Worm (Caenorhabditis elegans): ENCODE results near the gene T26E4.4.

T26E4.4 gene

DNA sequence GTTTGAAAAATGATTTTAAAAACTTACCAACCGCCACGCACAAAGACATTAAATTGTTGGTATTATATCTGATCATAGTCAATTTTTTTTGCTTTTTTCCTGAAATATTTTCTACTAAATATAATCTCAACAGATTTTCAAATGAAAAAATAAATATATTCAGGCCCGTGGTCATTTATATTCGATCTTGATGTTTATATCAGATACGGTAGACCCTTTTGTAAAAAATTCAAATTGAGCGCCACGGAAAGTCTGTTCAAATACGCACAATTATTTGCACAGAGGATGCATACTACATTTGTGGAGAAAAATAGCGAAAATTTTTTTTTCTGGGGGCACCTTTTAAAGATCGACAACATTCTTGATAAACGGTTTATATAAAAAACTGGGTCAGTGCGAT, at the start of gene T26E4.4:
TSS of gene T26E4.4 (minus strand) at position 101 of the 400 bp plus-strand sequence.
- no peak for TF ChIP-seq cebp-2 (GFP tag; IDR thresholded peaks at IDR 0.05)
- TF ChIP-seq dpl-1 (GFP tag; optimal IDR thresholded peaks at IDR 0.05) = no peak
- no peak for TF ChIP-seq ceh-91 (GFP tag; IDR thresholded peaks at IDR 0.05)
- TF ChIP-seq ztf-26 (tag; optimal IDR thresholded peaks at IDR 0.05) = no peak
- no peak for TF ChIP-seq tlf-1 (GFP tag; optimal IDR thresholded peaks at IDR 0.05)
- no peak for TF ChIP-seq ceh-40 (GFP tag; IDR thresholded peaks at IDR 0.05)
- no peak for TF ChIP-seq lir-1 (GFP tag; conservative IDR thresholded peaks at IDR 0.05)
- no peak for TF ChIP-seq nfya-1 (tag; optimal IDR thresholded peaks at IDR 0.05; ENCODE audit: borderline replicate concordance, insufficient read depth)

DNA sequence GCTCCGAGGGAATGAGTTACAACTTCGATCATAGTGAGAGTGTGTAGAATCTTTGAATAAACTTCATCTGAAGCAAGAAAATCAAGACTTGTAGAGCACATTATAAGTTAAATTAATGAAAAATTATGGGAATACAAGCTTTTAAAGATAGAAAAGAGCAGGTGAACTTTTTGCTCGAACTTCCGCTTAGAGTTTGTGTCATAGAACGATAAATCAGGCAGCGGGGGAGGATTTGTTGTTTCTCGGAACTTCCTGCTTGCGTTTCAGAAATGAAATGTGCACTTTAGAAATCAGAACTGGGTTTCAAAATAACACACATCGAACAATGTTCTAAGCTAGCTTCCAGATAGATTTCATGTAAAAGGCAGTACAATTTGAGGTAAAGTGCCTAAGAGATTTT, 48.8 kb upstream of the T26E4.4 start, which contains the start of gene srh-149:
TSS of gene srh-149 (minus strand) at position 101 of the 400 bp plus-strand sequence.
- TF ChIP-seq nfya-2 (GFP tag; IDR thresholded peaks at IDR 0.05) (no peak), Y56A3A.18 (GFP tag; IDR thresholded peaks at IDR 0.05) (no peak), D2030.7 (GFP tag; IDR thresholded peaks at IDR 0.05) (no peak), C06A6.2 (GFP tag; conservative IDR thresholded peaks at IDR 0.05) (no peak), F55B11.4 (tag; optimal IDR thresholded peaks at IDR 0.05; ENCODE audit: borderline replicate concordance, insufficient read depth) (no peak), B0336.3 (GFP tag; IDR thresholded peaks at IDR 0.05) (no peak), dpl-1 (GFP tag; optimal IDR thresholded peaks at IDR 0.05) (no peak)

DNA sequence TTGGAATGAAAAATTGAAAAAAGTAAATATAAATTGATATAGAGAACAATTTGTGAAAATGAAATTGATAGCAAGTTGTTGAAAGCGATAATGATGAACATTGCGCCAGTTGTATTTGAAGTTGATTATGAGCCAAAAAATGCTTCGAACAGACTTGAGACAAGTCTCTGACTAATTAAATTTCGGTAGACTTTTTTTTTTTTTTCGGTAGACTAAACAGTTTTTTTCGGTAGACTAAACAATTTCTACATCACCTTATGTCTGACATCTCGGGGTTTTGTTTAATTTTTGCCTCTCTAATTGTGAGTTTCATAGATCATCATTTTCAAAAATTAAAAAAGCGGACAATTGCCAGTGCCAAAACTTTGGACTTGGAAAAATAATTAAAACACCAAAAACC, 41.3 kb upstream of the T26E4.4 start, which contains the start of gene srbc-54:
TSS of gene srbc-54 (minus strand) at position 101 of the 400 bp plus-strand sequence.
- TF ChIP-seq athp-1 (tag; optimal IDR thresholded peaks at IDR 0.05) (no peak), F55B11.4 (tag; optimal IDR thresholded peaks at IDR 0.05; ENCODE audit: borderline replicate concordance, insufficient read depth) (no peak), gei-17 (GFP tag; optimal IDR thresholded peaks at IDR 0.05) (no peak), F33H1.4 (GFP tag; IDR thresholded peaks at IDR 0.05) (no peak), sea-2 (GFP tag; IDR thresholded peaks at IDR 0.05) (no peak), F57A8.1 (GFP tag; optimal IDR thresholded peaks at IDR 0.05) (no peak), lag-1 (GFP tag; IDR thresholded peaks at IDR 0.05) (no peak), hsf-1 (GFP tag; IDR thresholded peaks at IDR 0.05) (no peak), nhr-120 (GFP tag; IDR thresholded peaks at IDR 0.05) (no peak), akir-1 (GFP tag; optimal IDR thresholded peaks at IDR 0.05) (no peak), egl-18 (GFP tag; IDR thresholded peaks at IDR 0.05) (no peak), die-1 (tag; optimal IDR thresholded peaks at IDR 0.05) (no peak), Y79H2A.3 (GFP tag; conservative IDR thresholded peaks at IDR 0.05) (no peak), tbp1 (GFP tag; optimal IDR thresholded peaks at IDR 0.05) (no peak), lir-1 (GFP tag; conservative IDR thresholded peaks at IDR 0.05) (no peak)

DNA sequence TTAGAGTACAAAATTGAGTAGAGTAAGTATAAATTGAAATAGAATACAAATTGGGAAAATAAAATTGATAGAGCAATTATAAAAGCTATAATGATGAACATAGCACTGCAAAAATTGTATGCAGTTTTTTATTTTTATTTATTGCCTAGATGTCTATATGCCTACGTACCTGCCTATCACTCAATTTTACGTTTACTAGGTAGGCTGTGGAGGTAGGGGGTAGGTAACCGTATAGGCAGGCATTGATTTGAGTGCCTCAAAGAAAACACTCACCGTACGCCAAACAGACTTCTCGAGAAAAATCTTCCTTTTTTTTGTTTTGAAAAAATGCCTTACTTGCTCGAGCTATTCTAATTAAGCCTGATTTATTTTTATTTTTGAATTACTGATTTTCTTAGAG, 39.3 kb upstream of the T26E4.4 start, which contains the start of gene srbc-56:
TSS of gene srbc-56 (minus strand) at position 101 of the 400 bp plus-strand sequence.
- TF ChIP-seq ztf-25 (GFP tag; IDR thresholded peaks at IDR 0.05) (no peak), nhr-120 (GFP tag; IDR thresholded peaks at IDR 0.05) (no peak)

DNA sequence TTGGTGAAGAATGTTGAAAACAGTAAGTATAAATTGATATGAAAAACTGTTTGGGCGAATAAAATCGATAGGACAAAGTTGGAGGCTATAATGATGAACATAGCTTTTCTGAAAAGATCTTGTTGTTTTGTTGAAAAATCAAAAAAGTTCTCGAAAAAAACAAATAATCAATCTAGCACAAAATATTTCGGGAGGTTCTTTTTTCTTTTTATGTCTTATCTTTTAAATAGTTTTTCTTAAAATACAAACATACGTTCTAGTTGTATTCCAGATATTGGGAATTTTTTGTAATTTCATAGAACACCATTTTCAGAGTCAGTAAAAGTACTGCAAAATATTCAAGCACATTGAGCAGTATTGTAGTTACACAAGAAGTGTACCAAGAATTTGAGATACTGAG, 37.6 kb upstream of the T26E4.4 start, which contains the start of gene srbc-55:
TSS of gene srbc-55 (minus strand) at position 101 of the 400 bp plus-strand sequence.
- TF ChIP-seq lag-1 (GFP tag; IDR thresholded peaks at IDR 0.05) (no peak), snpc-1.3 (tag; optimal IDR thresholded peaks at IDR 0.05; ENCODE audit: insufficient read depth) (no peak), tlf-1 (GFP tag; optimal IDR thresholded peaks at IDR 0.05) (no peak), hsf-1 (GFP tag; IDR thresholded peaks at IDR 0.05) (no peak), lsl-1 (GFP tag; optimal IDR thresholded peaks at IDR 0.05) (no peak), unc-62 (GFP tag; optimal IDR thresholded peaks at IDR 0.05) (no peak)
